Fruit fly (Drosophila melanogaster) whole organism, embryonic: ENCODE measurements around the gene SCCRO.

Experiments used
- Bteb2 ChIP-seq: fragments of 200-800 bp; sonication (Bioruptor generic); optimal IDR thresholded peaks from 2 replicates; lab custom pipeline; 2016; ENCODE audit warnings: missing biosample characterization, missing genetic modification characterization
- CG12236 ChIP-seq: fragments of 200-800 bp; sonication (Bioruptor generic); optimal IDR thresholded peaks from 2 replicates; lab custom pipeline; 2016; ENCODE audit warnings: missing biosample characterization, missing genetic modification characterization
- CG1529 ChIP-seq: fragments of 200-800 bp; sonication (Bioruptor generic); optimal IDR thresholded peaks from 3 replicates; lab custom pipeline; 2018; ENCODE audit warnings: missing biosample characterization, missing genetic modification characterization
- CG15696 ChIP-seq: fragments of 200-800 bp; sonication (Bioruptor generic); optimal IDR thresholded peaks from 2 replicates; lab custom pipeline; 2019; ENCODE audit warnings: missing biosample characterization, mild to moderate bottlenecking, missing genetic modification characterization, moderate library complexity
- CG1603 ChIP-seq: fragments of 200-800 bp; sonication (Bioruptor generic); optimal IDR thresholded peaks from 2 replicates; lab custom pipeline; 2019; ENCODE audit warnings: missing biosample characterization, mild to moderate bottlenecking, missing genetic modification characterization, moderate library complexity
- CG16815 ChIP-seq: fragments of 200-800 bp; sonication (Bioruptor generic); optimal IDR thresholded peaks from 3 replicates; lab custom pipeline; 2017; ENCODE audit warnings: missing biosample characterization, mild to moderate bottlenecking, missing genetic modification characterization
- CG17186 ChIP-seq: fragments of 200-800 bp; sonication (Bioruptor generic); optimal IDR thresholded peaks from 3 replicates; lab custom pipeline; 2017; ENCODE audit warnings: missing biosample characterization, missing genetic modification reagents, missing genetic modification characterization
- CG18764 ChIP-seq: fragments of 200-800 bp; sonication (Bioruptor generic); optimal IDR thresholded peaks from 3 replicates; lab custom pipeline; 2016; ENCODE audit warnings: missing biosample characterization, missing genetic modification characterization
- CG2678 ChIP-seq: fragments of 200-800 bp; sonication (Bioruptor generic); optimal IDR thresholded peaks from 3 replicates; lab custom pipeline; 2019; ENCODE audit warnings: missing biosample characterization, mild to moderate bottlenecking, missing genetic modification characterization, moderate library complexity
- CG2712 ChIP-seq: fragments of 200-800 bp; optimal IDR thresholded peaks from 3 replicates; lab custom pipeline; 2019; ENCODE audit warnings: missing biosample characterization, mild to moderate bottlenecking, missing genetic modification characterization, moderate library complexity
- CG34224 ChIP-seq: fragments of 200-800 bp; sonication (Bioruptor generic); IDR thresholded peaks from 3 replicates; pipeline ENCODE4 v1.3.6; 2022; ENCODE audit warnings: missing biosample characterization, missing genetic modification characterization; ENCODE audit not compliant: partially characterized antibody
- CG4424 ChIP-seq: fragments of 200-800 bp; sonication (Bioruptor generic); optimal IDR thresholded peaks from 3 replicates; lab custom pipeline; 2016; ENCODE audit warnings: missing biosample characterization, missing genetic modification characterization
- CG6654 ChIP-seq: fragments of 200-800 bp; sonication (Bioruptor generic); optimal IDR thresholded peaks from 2 replicates; lab custom pipeline; 2017; ENCODE audit warnings: missing biosample characterization, mild to moderate bottlenecking, missing genetic modification characterization
- CG6683 ChIP-seq: fragments of 200-800 bp; sonication (Bioruptor generic); optimal IDR thresholded peaks from 2 replicates; lab custom pipeline; 2017; ENCODE audit warnings: missing biosample characterization, mild to moderate bottlenecking, missing genetic modification characterization, missing genetic modification reagents
- CG8478 ChIP-seq: fragments of >200 bp; optimal IDR thresholded peaks from 2 replicates; lab custom pipeline; 2018
- D19B ChIP-seq: fragments of 200-800 bp; sonication (Bioruptor generic); optimal IDR thresholded peaks from 2 replicates; lab custom pipeline; 2017; ENCODE audit warnings: missing biosample characterization, mild to moderate bottlenecking, missing genetic modification characterization
- Dll ChIP-seq: fragments of 200-800 bp; sonication (Bioruptor generic); IDR thresholded peaks from 4 replicates; pipeline ENCODE4 v1.3.6; 2022; ENCODE audit warnings: missing biosample characterization, missing genetic modification characterization; ENCODE audit not compliant: partially characterized antibody
- Dp ChIP-seq: fragments of 200-800 bp; sonication (Bioruptor generic); optimal IDR thresholded peaks from 2 replicates; lab custom pipeline; 2018; ENCODE audit warnings: missing biosample characterization, mild to moderate bottlenecking, missing genetic modification characterization, moderate library complexity
- Gug ChIP-seq: fragments of 200-800 bp; sonication (Bioruptor generic); IDR thresholded peaks from 4 replicates; pipeline ENCODE4 v1.3.6; 2022; ENCODE audit warnings: missing biosample characterization, missing genetic modification characterization
- Hmr ChIP-seq: fragments of 200-800 bp; sonication (Bioruptor generic); optimal IDR thresholded peaks from 3 replicates; lab custom pipeline; 2017; ENCODE audit warnings: mild to moderate bottlenecking, missing biosample characterization, missing genetic modification reagents, missing genetic modification characterization
- Hmx ChIP-seq: fragments of 200-800 bp; sonication (Bioruptor generic); optimal IDR thresholded peaks from 2 replicates; lab custom pipeline; 2016; ENCODE audit warnings: missing biosample characterization, missing genetic modification characterization
- Hr3 ChIP-seq: fragments of 200-800 bp; sonication (Bioruptor generic); optimal IDR thresholded peaks from 3 replicates; lab custom pipeline; 2016; ENCODE audit warnings: missing biosample characterization, missing genetic modification characterization
- Hsf ChIP-seq: fragments of 200-800 bp; sonication (Bioruptor generic); optimal IDR thresholded peaks from 3 replicates; lab custom pipeline; 2016; ENCODE audit warnings: missing biosample characterization, missing genetic modification characterization
- Meics ChIP-seq: fragments of 200-800 bp; sonication (Bioruptor generic); optimal IDR thresholded peaks from 2 replicates; lab custom pipeline; 2017; ENCODE audit warnings: missing biosample characterization, mild to moderate bottlenecking, missing genetic modification characterization
- Myb ChIP-seq: fragments of 200-800 bp; sonication (Bioruptor generic); optimal IDR thresholded peaks from 2 replicates; lab custom pipeline; 2016; ENCODE audit warnings: missing biosample characterization, missing genetic modification characterization
- Nf-YC ChIP-seq: fragments of 200-800 bp; optimal IDR thresholded peaks from 3 replicates; lab custom pipeline; 2019; ENCODE audit warnings: missing biosample characterization, mild to moderate bottlenecking, missing genetic modification characterization, moderate library complexity
- NfI ChIP-seq: fragments of 200-800 bp; sonication (Bioruptor generic); optimal IDR thresholded peaks from 3 replicates; lab custom pipeline; 2018; ENCODE audit warnings: missing biosample characterization, mild to moderate bottlenecking, missing genetic modification characterization, moderate library complexity
- Pdp1 ChIP-seq, 2 experiments: fragments of 200-800 bp; sonication (Bioruptor generic); optimal IDR thresholded peaks; 3 replicates each; lab custom pipeline; 2016; ENCODE audit warnings: missing biosample characterization in 2 of 2, missing genetic modification characterization in 2 of 2, mild to moderate bottlenecking in 1 of 2, moderate library complexity in 1 of 2
- Sox102F ChIP-seq: fragments of 200-800 bp; sonication (Bioruptor generic); optimal IDR thresholded peaks from 2 replicates; lab custom pipeline; 2018; ENCODE audit warnings: missing biosample characterization, mild to moderate bottlenecking, missing genetic modification characterization, moderate library complexity
- TFAM ChIP-seq: fragments of 200-800 bp; sonication (Bioruptor generic); optimal IDR thresholded peaks from 2 replicates; lab custom pipeline; 2017; ENCODE audit warnings: missing biosample characterization, missing genetic modification characterization, inconsistent platforms
- ap ChIP-seq: fragments of 200-800 bp; sonication (Bioruptor generic); IDR thresholded peaks from 2 replicates; pipeline ENCODE4 v1.3.6; 2022; ENCODE audit warnings: missing biosample characterization, missing genetic modification characterization
- ash1 ChIP-seq: fragments of 200-800 bp; sonication (Bioruptor generic); optimal IDR thresholded peaks from 2 replicates; lab custom pipeline; 2018; ENCODE audit warnings: missing biosample characterization, mild to moderate bottlenecking, missing genetic modification characterization
- bcd ChIP-seq: fragments of 200-800 bp; sonication (Bioruptor generic); optimal IDR thresholded peaks from 2 replicates; lab custom pipeline; 2017; ENCODE audit warnings: missing biosample characterization, mild to moderate bottlenecking, missing genetic modification characterization
- dysf ChIP-seq: fragments of 200-800 bp; sonication (Bioruptor generic); IDR thresholded peaks from 3 replicates; pipeline ENCODE4 v1.3.6; 2022; ENCODE audit warnings: missing biosample characterization, missing genetic modification characterization
- exex ChIP-seq: fragments of 200-800 bp; sonication (Bioruptor generic); optimal IDR thresholded peaks from 4 replicates; lab custom pipeline; 2018; ENCODE audit warnings: missing biosample characterization, mild to moderate bottlenecking, missing genetic modification characterization, moderate library complexity
- fd96Cb ChIP-seq: fragments of 200-800 bp; sonication (Bioruptor generic); optimal IDR thresholded peaks from 2 replicates; lab custom pipeline; 2018; ENCODE audit warnings: missing biosample characterization, mild to moderate bottlenecking, missing genetic modification characterization, moderate library complexity
- fu2 ChIP-seq: fragments of 200-800 bp; sonication (Bioruptor generic); optimal IDR thresholded peaks from 2 replicates; lab custom pipeline; 2016; ENCODE audit warnings: missing biosample characterization, missing genetic modification characterization
- gem ChIP-seq: fragments of 200-800 bp; sonication (Bioruptor generic); optimal IDR thresholded peaks from 2 replicates; lab custom pipeline; 2019; ENCODE audit warnings: missing biosample characterization, mild to moderate bottlenecking, missing genetic modification characterization, moderate library complexity
- nau ChIP-seq: fragments of 200-800 bp; sonication (Bioruptor generic); optimal IDR thresholded peaks from 3 replicates; lab custom pipeline; 2017; ENCODE audit warnings: missing biosample characterization, mild to moderate bottlenecking, missing genetic modification characterization, missing genetic modification reagents
- nerfin-1 ChIP-seq: fragments of 200-800 bp; sonication (Bioruptor generic); optimal IDR thresholded peaks from 3 replicates; lab custom pipeline; 2019; ENCODE audit warnings: missing biosample characterization, mild to moderate bottlenecking, missing genetic modification characterization, moderate library complexity
- prd ChIP-seq, 3 experiments: fragments of >200 bp in 2 of 3; fragments of 200-800 bp in 1 of 3; sonication (Bioruptor generic) in 1 of 3; optimal IDR thresholded peaks in 2 of 3; IDR thresholded peaks in 1 of 3; 2 replicates in 2 of 3; 3 replicates in 1 of 3; pipeline versions ENCODE4 v1.3.6 to Lab custom; 2017 to 2022; ENCODE audit warnings: missing biosample characterization in 1 of 3, missing genetic modification characterization in 1 of 3
- pzg ChIP-seq: fragments of 200-800 bp; sonication (Bioruptor generic); optimal IDR thresholded peaks from 3 replicates; lab custom pipeline; 2018; ENCODE audit warnings: missing biosample characterization, mild to moderate bottlenecking, missing genetic modification characterization, moderate library complexity
- scrt ChIP-seq: fragments of 200-800 bp; sonication (Bioruptor generic); optimal IDR thresholded peaks from 2 replicates; lab custom pipeline; 2018; ENCODE audit warnings: missing biosample characterization, mild to moderate bottlenecking, missing genetic modification characterization, moderate library complexity
- stc ChIP-seq: fragments of 200-800 bp; sonication (Bioruptor generic); IDR thresholded peaks from 2 replicates; pipeline ENCODE4 v1.3.6; 2022; ENCODE audit warnings: missing biosample characterization, missing genetic modification characterization
- sug ChIP-seq: fragments of 200-800 bp; optimal IDR thresholded peaks from 2 replicates; lab custom pipeline; 2019; ENCODE audit warnings: missing biosample characterization, mild to moderate bottlenecking, missing genetic modification characterization, moderate library complexity
- tin ChIP-seq: fragments of 200-800 bp; sonication (Bioruptor generic); optimal IDR thresholded peaks from 3 replicates; lab custom pipeline; 2016; ENCODE audit warnings: missing biosample characterization, missing genetic modification characterization
- zf30C ChIP-seq: fragments of 200-800 bp; sonication (Bioruptor generic); optimal IDR thresholded peaks from 3 replicates; lab custom pipeline; 2018; ENCODE audit warnings: missing biosample characterization, mild to moderate bottlenecking, missing genetic modification characterization

Gene SCCRO

DNA sequence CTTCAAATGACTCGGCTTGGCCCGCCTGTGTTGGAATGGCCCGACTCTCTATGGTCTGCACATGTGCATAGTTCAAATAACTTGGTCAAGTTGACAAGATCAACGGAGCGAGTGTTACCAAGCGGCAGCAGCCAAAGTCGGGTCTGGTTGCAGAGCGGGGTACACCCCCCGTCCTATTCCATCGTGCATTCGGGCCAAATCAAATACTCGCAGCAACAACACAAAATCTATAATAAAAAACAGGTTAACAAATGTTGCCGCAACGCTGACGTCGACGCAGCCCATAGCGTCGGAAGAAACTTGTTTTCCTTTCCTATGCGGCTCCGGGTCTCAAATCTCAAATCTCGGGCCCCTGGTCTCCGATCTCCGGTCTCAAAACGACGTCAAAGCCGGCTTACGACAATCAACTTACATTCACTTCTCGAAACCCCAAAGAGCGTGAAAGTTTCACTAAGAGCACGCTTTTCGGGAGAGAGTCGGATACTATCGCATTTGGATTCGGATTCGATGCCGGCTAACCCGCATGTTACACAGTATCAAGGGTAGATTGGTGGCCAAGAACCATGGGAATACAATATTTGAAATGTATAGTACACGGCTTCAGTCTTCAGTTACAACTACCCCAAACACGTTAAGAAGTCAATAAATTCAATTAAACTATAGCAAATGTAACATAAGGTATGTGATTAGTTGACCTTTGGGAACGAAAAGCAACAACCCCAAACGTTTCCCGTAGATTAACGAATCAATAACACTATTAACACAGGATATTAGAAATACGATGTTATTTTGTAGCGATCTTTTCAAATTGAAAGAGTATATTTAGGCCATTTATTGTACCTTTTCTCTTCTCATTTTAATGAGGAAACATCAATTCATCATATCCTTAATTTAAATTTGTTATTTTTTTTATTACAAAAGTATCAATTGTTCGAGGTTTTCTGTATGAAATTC, 28.7 kb upstream of the SCCRO start (continued):
- TF ChIP-seq Gug (GFP tag; lab: Robert Waterston, UW) = peak; percentile 55; the same call in 2 of the 4 replicates
- TF ChIP-seq sug = peak; percentile 37
- peak; percentile 81 for TF ChIP-seq CG2678
- TF ChIP-seq gem (tag; lab: Kevin White, UChicago) = peak; percentile 83
- peak; percentile 21 for TF ChIP-seq Myb (GFP tag; lab: Kevin White, UChicago)
- TF ChIP-seq CG4424 (GFP tag; lab: Kevin White, UChicago) = peak; percentile 53
- TF ChIP-seq tin (GFP tag; lab: Kevin White, UChicago) = peak; percentile 28
- TF ChIP-seq exex (tag; lab: Kevin White, UChicago) = peak; percentile 3
- no peak for TF ChIP-seq CG18764 (GFP tag; lab: Kevin White, UChicago)
- TF ChIP-seq nau = peak; percentile 16
- TF ChIP-seq Nf-YC (tag; lab: Kevin White, UChicago) = peak; percentile 57
- no peak for TF ChIP-seq zf30C (GFP tag; lab: Kevin White, UChicago)
- TF ChIP-seq Dll (GFP tag; lab: Robert Waterston, UW) = 0 out of 4 replicates have a peak, but pooled peaks have one; percentile 5
- TF ChIP-seq Hmr = peak; percentile 79
- TF ChIP-seq fu2 (GFP tag; lab: Kevin White, UChicago) = peak; percentile 16
- TF ChIP-seq pzg = no peak
- TF ChIP-seq Hr3 (GFP tag; lab: Kevin White, UChicago) = peak; percentile 65
- TF ChIP-seq CG34224 (GFP tag; lab: Robert Waterston, UW) = peak; percentile 31; the same call in 1 of the 3 replicates
- peak; percentile 99 for TF ChIP-seq D19B (GFP tag; lab: Kevin White, UChicago)
- no peak for TF ChIP-seq Dp
- TF ChIP-seq CG1529 (GFP tag; lab: Kevin White, UChicago) = peak; percentile 62
- TF ChIP-seq TFAM = no peak
- peak; percentile 5 to 71 for TF ChIP-seq Pdp1 (GFP tag; optimal IDR thresholded peaks at IDR 0.05; lab: Kevin White, UChicago)
- TF ChIP-seq CG2712 (tag; lab: Kevin White, UChicago) = peak; percentile 63
- TF ChIP-seq CG15696 = peak; percentile 38
- TF ChIP-seq stc (GFP tag; lab: Robert Waterston, UW) = no peak
- peak; percentile 5 for TF ChIP-seq CG12236
- TF ChIP-seq Hsf (GFP tag; lab: Kevin White, UChicago) = peak; percentile 57
- TF ChIP-seq Hmx = peak; percentile 49
- peak; percentile 30 for TF ChIP-seq CG6654 (GFP tag; lab: Kevin White, UChicago)
- TF ChIP-seq nerfin-1 (tag; lab: Kevin White, UChicago) = peak; percentile 53
- peak; percentile 77 for TF ChIP-seq CG16815 (GFP tag; lab: Kevin White, UChicago)
- peak; percentile 50 for TF ChIP-seq scrt (GFP tag; lab: Kevin White, UChicago)
- TF ChIP-seq Sox102F (GFP tag; lab: Kevin White, UChicago) = peak; percentile 52
- TF ChIP-seq CG1603 (tag; lab: Kevin White, UChicago) = peak; percentile 44
- no peak for TF ChIP-seq ash1
- 0 out of 3 replicates have a peak, but pooled peaks have one; percentile 37 for TF ChIP-seq dysf (GFP tag; lab: Robert Waterston, UW)
- TF ChIP-seq Meics (GFP tag; lab: Kevin White, UChicago) = peak; percentile 67
- no peak for TF ChIP-seq CG8478 (lab: Kevin White, UChicago)
- TF ChIP-seq Bteb2 (GFP tag; lab: Kevin White, UChicago) = peak; percentile 51
- TF ChIP-seq bcd = peak; percentile 72
- no peak for TF ChIP-seq prd (optimal IDR thresholded peaks at IDR 0.05; lab: Kevin White, UChicago)
- peak; percentile 58 for TF ChIP-seq prd (GFP tag; IDR thresholded peaks at IDR 0.05; lab: Robert Waterston, UW)
- peak; percentile 27 for TF ChIP-seq CG6683 (GFP tag; lab: Kevin White, UChicago)
- TF ChIP-seq NfI (GFP tag; lab: Kevin White, UChicago) = peak; percentile 43
- no peak for TF ChIP-seq CG17186 (GFP tag; lab: Kevin White, UChicago)
- TF ChIP-seq fd96Cb = peak; percentile 57
- TF ChIP-seq ap (GFP tag; lab: Robert Waterston, UW) = 0 out of 2 replicates have a peak, but pooled peaks have one; percentile 7
